Worm (Caenorhabditis elegans): ENCODE results near the gene lig-4.

DNA sequence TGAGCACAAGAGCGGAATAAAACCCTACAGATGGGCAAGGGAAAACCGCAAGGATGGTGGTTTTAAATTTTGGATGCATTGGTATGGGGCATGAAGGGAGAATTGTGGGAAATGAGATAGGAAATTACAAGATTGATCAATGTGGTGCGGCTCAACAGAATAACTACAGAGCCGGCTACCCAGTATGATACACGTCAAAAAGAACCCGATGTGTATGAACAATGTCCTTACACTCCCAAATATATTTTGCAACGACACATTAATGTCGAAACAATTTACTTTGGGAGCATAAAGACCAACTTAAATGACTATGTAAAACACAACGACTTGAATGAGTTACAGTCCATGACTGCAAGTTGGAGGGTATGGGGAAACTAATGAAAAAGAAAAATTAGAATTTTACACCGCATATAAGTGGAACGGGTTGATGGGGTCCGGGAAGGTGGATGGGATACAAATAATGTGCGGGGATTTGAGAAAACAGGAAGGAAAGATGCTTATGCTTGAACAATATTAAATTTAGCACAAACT, 25.6 kb upstream of the lig-4 start:
- TF ChIP-seq unc-39 (tag; optimal IDR thresholded peaks at IDR 0.05) (no peak), ztf-11 (tag; optimal IDR thresholded peaks at IDR 0.05) (no peak)

Data from whole organism, L3 larva.